Worm (Caenorhabditis elegans) whole organism, late embryonic: ENCODE results near the gene cdc-42.

Source experiments
- C08G9.2 ChIP-seq: sonication (generic microtip); optimal IDR thresholded peaks from 2 replicates; lab custom pipeline; 2016; ENCODE audit warnings: mild to moderate bottlenecking, missing genetic modification characterization, moderate library complexity, missing compliant biosample characterization
- C38D4.7 ChIP-seq: fragments of 200-800 bp; sonication (Bioruptor generic); optimal IDR thresholded peaks from 2 replicates; lab custom pipeline; 2018; ENCODE audit warnings: mild to moderate bottlenecking, missing genetic modification characterization, moderate library complexity, missing compliant biosample characterization
- K02D7.2 ChIP-seq: sonication (generic microtip); optimal IDR thresholded peaks from 2 replicates; lab custom pipeline; 2017; ENCODE audit warnings: mild to moderate bottlenecking, missing genetic modification characterization, missing compliant biosample characterization
- T23F11.4 ChIP-seq: fragments of 200-800 bp; sonication (Bioruptor generic); optimal IDR thresholded peaks from 2 replicates; lab custom pipeline; 2018; ENCODE audit warnings: mild to moderate bottlenecking, missing genetic modification characterization, missing compliant biosample characterization
- ahr-1 ChIP-seq: sonication (generic microtip); optimal IDR thresholded peaks from 2 replicates; lab custom pipeline; 2016; ENCODE audit warnings: missing genetic modification characterization, missing compliant biosample characterization
- ama-1 ChIP-seq: fragments of 150-350 bp; optimal IDR thresholded peaks from 2 replicates; lab custom pipeline; 2014
- ceh-14 ChIP-seq: sonication (generic microtip); optimal IDR thresholded peaks from 2 replicates; lab custom pipeline; 2016; ENCODE audit warnings: missing genotype, missing genetic modification characterization, missing compliant biosample characterization
- ceh-18 ChIP-seq: sonication (generic microtip); optimal IDR thresholded peaks from 2 replicates; lab custom pipeline; 2016; ENCODE audit warnings: missing genetic modification characterization, missing compliant biosample characterization
- ceh-31 ChIP-seq: sonication (generic microtip); optimal IDR thresholded peaks from 2 replicates; lab custom pipeline; 2016; ENCODE audit warnings: missing genetic modification characterization, missing compliant biosample characterization
- ceh-45 ChIP-seq: fragments of 200-800 bp; sonication (Bioruptor generic); IDR thresholded peaks from 2 replicates; pipeline ENCODE4 v1.3.6; 2022; ENCODE audit warnings: missing genetic modification reagents, missing genetic modification characterization, missing compliant biosample characterization
- elt-2 ChIP-seq: sonication (generic microtip); optimal IDR thresholded peaks from 2 replicates; lab custom pipeline; 2016; ENCODE audit warnings: missing genetic modification reagents, missing genetic modification characterization, missing compliant biosample characterization
- elt-4 ChIP-seq: sonication (generic microtip); optimal IDR thresholded peaks from 2 replicates; lab custom pipeline; 2016; ENCODE audit warnings: missing genetic modification characterization, missing compliant biosample characterization
- fax-1 ChIP-seq: sonication (generic microtip); optimal IDR thresholded peaks from 2 replicates; lab custom pipeline; 2016; ENCODE audit warnings: missing genotype, missing genetic modification characterization, missing compliant biosample characterization
- fkh-6 ChIP-seq: sonication (generic microtip); optimal IDR thresholded peaks from 2 replicates; lab custom pipeline; 2016; ENCODE audit warnings: missing genetic modification characterization, missing compliant biosample characterization
- gmeb-2 ChIP-seq: sonication (generic microtip); optimal IDR thresholded peaks from 2 replicates; lab custom pipeline; 2016; ENCODE audit warnings: missing genetic modification characterization, inconsistent platforms, missing compliant biosample characterization
- hlh-15 ChIP-seq: sonication (generic microtip); optimal IDR thresholded peaks from 2 replicates; lab custom pipeline; 2016; ENCODE audit warnings: missing genetic modification characterization, missing compliant biosample characterization
- hlh-6 ChIP-seq: sonication (generic microtip); optimal IDR thresholded peaks from 2 replicates; lab custom pipeline; 2016; ENCODE audit warnings: missing genotype, missing genetic modification characterization, missing compliant biosample characterization
- hlh-8 ChIP-seq: sonication (generic microtip); optimal IDR thresholded peaks from 2 replicates; lab custom pipeline; 2016; ENCODE audit warnings: missing genotype, missing genetic modification characterization, missing compliant biosample characterization
- lim-6 ChIP-seq: sonication (generic microtip); optimal IDR thresholded peaks from 2 replicates; lab custom pipeline; 2016; ENCODE audit warnings: missing genetic modification characterization, missing compliant biosample characterization
- mec-3 ChIP-seq: sonication (generic microtip); optimal IDR thresholded peaks from 2 replicates; lab custom pipeline; 2016; ENCODE audit warnings: borderline replicate concordance, missing genetic modification characterization, missing compliant biosample characterization
- nhr-11 ChIP-seq: fragments of 150-350 bp; optimal IDR thresholded peaks from 2 replicates; lab custom pipeline; 2014; ENCODE audit warnings: missing biosample characterization, missing genetic modification characterization
- npax-4 ChIP-seq: sonication (generic microtip); optimal IDR thresholded peaks from 2 replicates; lab custom pipeline; 2016; ENCODE audit warnings: missing genetic modification characterization, missing compliant biosample characterization
- odd-2 ChIP-seq: sonication (generic microtip); optimal IDR thresholded peaks from 2 replicates; lab custom pipeline; 2017; ENCODE audit warnings: antibody characterized with exemption, mild to moderate bottlenecking, missing genetic modification characterization, missing compliant biosample characterization
- pqm-1 ChIP-seq: sonication (generic microtip); optimal IDR thresholded peaks from 2 replicates; lab custom pipeline; 2016; ENCODE audit warnings: missing genetic modification characterization, missing compliant biosample characterization
- pros-1 ChIP-seq: fragments of 150-350 bp; optimal IDR thresholded peaks from 2 replicates; lab custom pipeline; 2014; ENCODE audit warnings: missing biosample characterization, missing genetic modification reagents, missing genetic modification characterization
- sox-2 ChIP-seq: fragments of 200-800 bp; sonication (Bioruptor generic); IDR thresholded peaks from 2 replicates; pipeline ENCODE4 v1.3.6; 2022; ENCODE audit warnings: missing genetic modification reagents, missing genetic modification characterization, missing compliant biosample characterization
- tbx-2 ChIP-seq: sonication (generic microtip); optimal IDR thresholded peaks from 2 replicates; lab custom pipeline; 2016; ENCODE audit warnings: missing genetic modification characterization, missing compliant biosample characterization
- unc-3 ChIP-seq, 2 experiments: fragments of 200-800 bp in 1 of 2; sonication (Bioruptor generic) in 1 of 2; sonication (generic microtip) in 1 of 2; conservative IDR thresholded peaks in 1 of 2; optimal IDR thresholded peaks in 1 of 2; 2 replicates each; pipeline versions ENCODE4 v1.3.6 to Lab custom; 2016 to 2022; ENCODE audit warnings: missing compliant biosample characterization in 2 of 2, missing genetic modification characterization in 2 of 2, missing genetic modification reagents in 1 of 2
- unc-86 ChIP-seq: sonication (generic microtip); optimal IDR thresholded peaks from 2 replicates; lab custom pipeline; 2016; ENCODE audit warnings: missing genetic modification characterization, missing compliant biosample characterization

The cdc-42 gene

ce11 chrII:7643214-7643613, 27.0 kb downstream of the cdc-42 start:
- TF ChIP-seq hlh-8, result no peak
- no peak for TF ChIP-seq ahr-1 (tag; lab: Kevin White, UChicago)
- no peak for TF ChIP-seq ceh-45 (GFP tag; lab: Robert Waterston, UW)
- no peak for TF ChIP-seq ceh-14 (tag; lab: Kevin White, UChicago)
- no peak for TF ChIP-seq gmeb-2 (tag; lab: Kevin White, UChicago)
- no peak for TF ChIP-seq C38D4.7 (GFP tag; lab: Kevin White, UChicago)
- TF ChIP-seq elt-4 (tag; lab: Kevin White, UChicago), result no peak
- TF ChIP-seq sox-2 (GFP tag; lab: Robert Waterston, UW), result no peak
- TF ChIP-seq pros-1, result no peak
- TF ChIP-seq mec-3 (tag; lab: Kevin White, UChicago), result no peak
- TF ChIP-seq lim-6 (tag; lab: Kevin White, UChicago), result no peak
- TF ChIP-seq npax-4 (tag; lab: Kevin White, UChicago), result no peak
- TF ChIP-seq fkh-6 (tag; lab: Kevin White, UChicago), result no peak
- no peak for TF ChIP-seq odd-2 (tag; lab: Kevin White, UChicago)
- TF ChIP-seq ama-1, result no peak
- no peak for TF ChIP-seq hlh-15 (tag; lab: Kevin White, UChicago)
- no peak for TF ChIP-seq C08G9.2 (tag; lab: Kevin White, UChicago)
- TF ChIP-seq T23F11.4 (GFP tag; lab: Kevin White, UChicago), result no peak
- TF ChIP-seq pqm-1, result no peak
- no peak for TF ChIP-seq elt-2

ce11 chrII:7651171-7651570, 34.9 kb downstream of the cdc-42 start, which contains the start of gene pde-4:
pde-4 (minus strand) TSS chrII:7651246.
- TF ChIP-seq elt-2, result no peak
- TF ChIP-seq K02D7.2, result no peak
- TF ChIP-seq ceh-31 (tag; lab: Kevin White, UChicago), result no peak
- TF ChIP-seq unc-3 (GFP tag; conservative IDR thresholded peaks at IDR 0.05; lab: Robert Waterston, UW), result no peak
- TF ChIP-seq unc-3 (tag; optimal IDR thresholded peaks at IDR 0.05; lab: Kevin White, UChicago), result no peak
- TF ChIP-seq unc-86 (tag; lab: Kevin White, UChicago), result no peak
- TF ChIP-seq lim-6 (tag; lab: Kevin White, UChicago), result no peak
- TF ChIP-seq pros-1, result no peak
- no peak for TF ChIP-seq ceh-14 (tag; lab: Kevin White, UChicago)
- peak; percentile 16 for TF ChIP-seq ceh-18 (tag; lab: Kevin White, UChicago)

- TF ChIP-seq hlh-8, result no peak
- peak; percentile 79 for TF ChIP-seq elt-2
Measured at ce11 chrII:7662008-7662686, 45.9 kb downstream of the cdc-42 start, which contains the start of gene alfa-1. alfa-1 (minus strand) TSS chrII:7662522.

DNA sequence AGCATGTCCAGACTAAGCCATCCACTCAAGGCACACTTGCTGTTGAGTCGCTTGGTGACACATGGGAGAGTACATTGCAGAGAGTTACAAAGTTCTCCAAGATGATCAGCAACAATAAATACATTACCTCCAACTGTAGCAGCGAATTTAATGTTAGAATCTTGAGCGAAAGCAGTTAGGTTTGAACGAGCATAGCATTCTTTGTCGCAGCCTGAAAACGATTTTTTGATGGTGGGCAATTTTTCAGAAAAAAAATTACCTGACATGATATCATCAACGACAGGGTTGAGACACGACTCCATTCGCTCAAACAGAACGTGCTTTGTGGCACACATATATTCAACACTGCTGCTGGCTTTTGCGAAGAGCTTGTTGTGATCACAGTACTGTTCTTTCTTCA, 46.8 kb downstream of the cdc-42 start:
- no peak for TF ChIP-seq fkh-6 (tag; lab: Kevin White, UChicago)
- no peak for TF ChIP-seq gmeb-2 (tag; lab: Kevin White, UChicago)
- no peak for TF ChIP-seq C38D4.7 (GFP tag; lab: Kevin White, UChicago)
- no peak for TF ChIP-seq nhr-11 (tag; lab: Kevin White, UChicago)
- TF ChIP-seq unc-86 (tag; lab: Kevin White, UChicago), result no peak
- TF ChIP-seq ceh-45 (GFP tag; lab: Robert Waterston, UW), result no peak
- TF ChIP-seq tbx-2, result no peak
- TF ChIP-seq, all 69 proteins: peak for 0

DNA sequence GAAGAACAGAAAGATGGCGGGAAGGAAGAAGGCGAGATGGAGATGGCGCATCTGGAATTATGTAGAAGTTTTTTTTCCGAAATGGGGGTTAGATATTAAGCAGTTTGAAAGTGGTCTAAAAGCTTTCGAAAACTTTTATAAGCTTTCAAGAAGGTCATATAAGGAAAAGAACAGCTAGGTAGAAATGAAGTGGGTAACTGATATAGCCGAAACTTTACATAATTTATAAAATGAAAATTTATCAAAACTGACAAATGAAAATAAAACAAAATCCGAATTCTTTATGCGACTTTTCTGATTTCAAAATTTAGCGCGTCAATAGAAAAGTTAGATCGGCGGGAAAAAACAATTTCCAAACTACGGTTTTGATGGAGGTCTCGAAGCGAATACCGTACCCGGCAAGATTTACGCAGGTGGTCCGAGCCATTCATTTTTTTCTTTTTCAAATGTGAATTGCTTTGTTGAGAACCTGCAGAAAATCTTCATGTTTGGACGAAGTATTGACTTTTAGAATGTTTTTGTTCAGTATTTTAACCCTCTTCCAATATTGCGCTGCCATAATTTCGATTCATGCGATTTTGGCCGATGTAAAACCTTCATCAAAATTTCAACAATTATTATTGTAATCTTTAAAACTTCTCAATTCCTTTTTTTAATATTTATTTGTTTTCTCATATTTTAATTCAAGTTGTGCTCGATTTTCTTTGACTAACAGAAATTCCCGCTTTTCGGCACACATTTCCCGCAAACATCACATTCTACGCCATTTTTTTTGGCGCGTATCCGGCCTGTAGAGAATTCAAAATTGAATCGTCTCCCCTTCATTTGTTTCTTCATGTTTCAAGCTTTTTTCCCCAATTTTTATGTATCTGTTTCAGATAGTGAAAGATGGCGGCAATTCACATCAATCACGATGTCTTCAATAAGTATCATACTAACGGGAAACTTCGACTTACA, 47.7 kb downstream of the cdc-42 start, which contains the start of the genes F18A1.7 and rpa-1:
F18A1.7 (minus strand) TSS at position 51 of the 957 bp plus-strand sequence.
rpa-1 (plus strand) TSS at position 879 of the 957 bp plus-strand sequence.
- TF ChIP-seq ahr-1 (tag; lab: Kevin White, UChicago) (no peak), hlh-6 (no peak), tbx-2 (no peak), hlh-15 (tag; lab: Kevin White, UChicago) (no peak), fax-1 (no peak), fkh-6 (tag; lab: Kevin White, UChicago) (no peak)
